Fruit fly (Drosophila melanogaster): ENCODE data around the gene Itgbn.
A peak's percentile ranks its signal among the peaks of the same experiment; 100 is the strongest.

Itgbn gene

dm6 chr2L:21102399-21103108 lies 49.7 kb downstream of the Itgbn start, which contains the start of gene CG9257 (continued):
- no peak for TF ChIP-seq CG7963 (GFP tag; IDR thresholded peaks at IDR 0.05; ENCODE audit: partially characterized antibody)
- TF ChIP-seq so (GFP tag; IDR thresholded peaks at IDR 0.05) = no peak
- peak; percentile 0 for TF ChIP-seq B-H2 (GFP tag; optimal IDR thresholded peaks at IDR 0.05)
- TF ChIP-seq CG4360 (GFP tag; IDR thresholded peaks at IDR 0.05) = peak; percentile 75
- 0 out of 2 replicates have a peak, but pooled peaks have one; percentile 31 for TF ChIP-seq sna (GFP tag; IDR thresholded peaks at IDR 0.05; ENCODE audit: partially characterized antibody)
- peak; percentile 7 for TF ChIP-seq CG12155 (GFP tag; optimal IDR thresholded peaks at IDR 0.05)
- TF ChIP-seq Aef1 (GFP tag; IDR thresholded peaks at IDR 0.05) = no peak
- peak; percentile 21 for TF ChIP-seq pho (GFP tag; optimal IDR thresholded peaks at IDR 0.05)
- peak; percentile 61 for TF ChIP-seq Sin3A (optimal IDR thresholded peaks at IDR 0.05)
- TF ChIP-seq fu2 (GFP tag; optimal IDR thresholded peaks at IDR 0.05) = peak; percentile 64
- no peak for TF ChIP-seq Xrp1 (GFP tag; IDR thresholded peaks at IDR 0.05)
- TF ChIP-seq CG17829 (tag; optimal IDR thresholded peaks at IDR 0.05) = peak; percentile 11
- TF ChIP-seq Sry-δ (GFP tag; optimal IDR thresholded peaks at IDR 0.05) = peak; percentile 26
- TF ChIP-seq CG15601 (tag; optimal IDR thresholded peaks at IDR 0.05) = no peak
- peak; percentile 45 for TF ChIP-seq CG2120 (GFP tag; optimal IDR thresholded peaks at IDR 0.05)
- TF ChIP-seq Antp (GFP tag; optimal IDR thresholded peaks at IDR 0.05) = peak; percentile 6
- no peak for TF ChIP-seq ftz-f1 (GFP tag; optimal IDR thresholded peaks at IDR 0.05)
- no peak for TF ChIP-seq Ptx1 (GFP tag; IDR thresholded peaks at IDR 0.05)
- TF ChIP-seq cg (GFP tag; optimal IDR thresholded peaks at IDR 0.05) = no peak
- TF ChIP-seq HmgZ (tag; optimal IDR thresholded peaks at IDR 0.05) = peak; percentile 43
- peak; percentile 18; the same call in 1 of the 2 replicates for TF ChIP-seq CG13287 (GFP tag; IDR thresholded peaks at IDR 0.05; ENCODE audit: partially characterized antibody)
- peak; percentile 74 for TF ChIP-seq row (GFP tag; IDR thresholded peaks at IDR 0.05)
- TF ChIP-seq Ssrp (tag; optimal IDR thresholded peaks at IDR 0.05) = no peak
- no peak for TF ChIP-seq CG31388 (GFP tag; optimal IDR thresholded peaks at IDR 0.05)
- TF ChIP-seq ttk (GFP tag; IDR thresholded peaks at IDR 0.05) = no peak
- TF ChIP-seq CG3995 (GFP tag; optimal IDR thresholded peaks at IDR 0.05) = peak; percentile 73
- TF ChIP-seq CG10565 (GFP tag; optimal IDR thresholded peaks at IDR 0.05) = no peak
- peak; percentile 38 for TF ChIP-seq BEAF-32 (GFP tag; optimal IDR thresholded peaks at IDR 0.05)
- TF ChIP-seq CHES-1-like (GFP tag; optimal IDR thresholded peaks at IDR 0.05) = peak; percentile 38
- TF ChIP-seq Drgx (GFP tag; IDR thresholded peaks at IDR 0.05) = no peak
- no peak for TF ChIP-seq zen2 (GFP tag; IDR thresholded peaks at IDR 0.05; ENCODE audit: partially characterized antibody)
- peak; percentile 62 for TF ChIP-seq E2f2 (GFP tag; IDR thresholded peaks at IDR 0.05)
- TF ChIP-seq Vsx1 (GFP tag; optimal IDR thresholded peaks at IDR 0.05) = no peak
- TF ChIP-seq Hr51 (GFP tag; optimal IDR thresholded peaks at IDR 0.05) = no peak
- no peak for TF ChIP-seq org-1 (GFP tag; optimal IDR thresholded peaks at IDR 0.05)
- TF ChIP-seq salm (tag; optimal IDR thresholded peaks at IDR 0.05) = no peak
- TF ChIP-seq CG6272 (GFP tag; IDR thresholded peaks at IDR 0.05) = 0 out of 2 replicates have a peak, but pooled peaks have one; percentile 5
- no peak for TF ChIP-seq Eip74EF (GFP tag; optimal IDR thresholded peaks at IDR 0.05)
- peak; percentile 60 for TF ChIP-seq CG10431 (GFP tag; optimal IDR thresholded peaks at IDR 0.05)
- peak; percentile 45 for TF ChIP-seq nmo (GFP tag; optimal IDR thresholded peaks at IDR 0.05)
- TF ChIP-seq Hr3 (GFP tag; optimal IDR thresholded peaks at IDR 0.05) = no peak
- peak; percentile 16; the same call in 1 of the 2 replicates for TF ChIP-seq slbo (GFP tag; IDR thresholded peaks at IDR 0.05)
- no peak for TF ChIP-seq eve (GFP tag; optimal IDR thresholded peaks at IDR 0.05)
- TF ChIP-seq pzg (GFP tag; optimal IDR thresholded peaks at IDR 0.05) = peak; percentile 65
- no peak for TF ChIP-seq CG8281 (tag; optimal IDR thresholded peaks at IDR 0.05)
- TF ChIP-seq Lhr (GFP tag; optimal IDR thresholded peaks at IDR 0.05) = peak; percentile 69
- no peak for TF ChIP-seq abd-A (tag; optimal IDR thresholded peaks at IDR 0.05)
- peak; percentile 46 for TF ChIP-seq lilli (GFP tag; optimal IDR thresholded peaks at IDR 0.05)
- TF ChIP-seq gfzf (GFP tag; optimal IDR thresholded peaks at IDR 0.05) = peak; percentile 84

Data from whole organism, embryonic.